Fruit fly (Drosophila melanogaster) whole organism, adult: Measurements from ENCODE around the gene teq.

Experiments used
- CG1620 ChIP-seq: fragments of 200-800 bp; sonication (Bioruptor generic); optimal IDR thresholded peaks from 2 replicates; lab custom pipeline; 2016; ENCODE audit warnings: missing biosample characterization, missing genetic modification characterization
- CG5204 ChIP-seq: fragments of 200-800 bp; sonication (Bioruptor generic); optimal IDR thresholded peaks from 2 replicates; lab custom pipeline; 2016; ENCODE audit warnings: missing biosample characterization, missing genetic modification characterization
- Clk ChIP-seq: fragments of 200-800 bp; sonication (Bioruptor generic); optimal IDR thresholded peaks from 2 replicates; lab custom pipeline; 2017; ENCODE audit warnings: missing biosample characterization, missing genetic modification characterization
- cic ChIP-seq: fragments of 200-800 bp; sonication (Bioruptor generic); optimal IDR thresholded peaks from 2 replicates; lab custom pipeline; 2017; ENCODE audit warnings: missing biosample characterization, mild to moderate bottlenecking, missing genetic modification characterization, moderate library complexity
- cnc ChIP-seq, 2 experiments: fragments of >200 bp; optimal IDR thresholded peaks; 2 replicates each; lab custom pipeline; 2017
- kay ChIP-seq: fragments of 200-800 bp; sonication (Bioruptor generic); peaks from one replicate; lab custom pipeline; 2016; ENCODE audit warnings: missing biosample characterization, missing genetic modification characterization, borderline replicate concordance
- toe ChIP-seq: fragments of 200-800 bp; sonication (Bioruptor generic); optimal IDR thresholded peaks from 2 replicates; lab custom pipeline; 2016; ENCODE audit warnings: missing biosample characterization, missing genetic modification characterization

- TF ChIP-seq Clk (GFP tag; lab: Kevin White, UChicago) (no peak), cic (GFP tag; lab: Kevin White, UChicago) (no peak), kay (GFP tag; lab: Kevin White, UChicago) (no peak), CG5204 (no peak), cnc (optimal IDR thresholded peaks at IDR 0.05; lab: Kevin White, UChicago) (no peak), CG1620 (GFP tag; lab: Kevin White, UChicago) (no peak), toe (no peak)
Measured at dm6 chr3L:9043648-9044047, 30.8 kb upstream of the teq start.
